Worm (Caenorhabditis elegans): ENCODE data around the gene cogc-2.

DNA sequence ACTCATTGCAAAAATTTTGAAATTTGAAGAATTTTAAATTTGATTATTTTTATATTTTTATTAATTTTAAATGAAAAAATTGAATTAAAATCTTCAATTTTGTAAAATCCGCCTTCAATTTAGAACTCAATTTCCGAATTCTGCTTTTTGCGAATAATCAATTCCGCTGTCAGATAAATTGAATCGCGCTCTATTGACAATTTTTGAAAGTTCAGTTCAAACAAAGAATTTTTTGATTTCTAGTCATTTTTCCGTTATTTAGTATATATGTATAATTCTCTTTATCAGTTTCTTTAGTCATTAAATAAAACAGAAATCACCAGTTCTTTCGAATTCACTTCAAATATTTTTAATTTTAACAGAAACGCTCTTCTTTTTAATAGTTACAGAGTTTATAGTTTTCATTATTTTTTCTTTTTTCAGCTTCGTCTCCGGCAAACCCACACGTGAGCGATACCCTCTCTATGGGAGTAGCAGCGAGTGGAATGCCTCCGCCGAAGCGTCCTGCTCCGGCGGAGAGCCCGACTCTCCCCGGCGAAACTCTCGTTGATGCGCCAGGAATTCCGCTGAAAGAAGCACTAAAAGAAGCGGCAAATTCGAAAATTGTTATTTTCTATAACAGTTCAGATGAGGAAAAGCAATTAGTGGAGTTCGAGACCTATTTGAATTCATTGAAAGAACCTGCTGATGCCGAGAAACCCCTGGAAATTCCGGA lies 26.5 kb downstream of the cogc-2 start:
- TF ChIP-seq unc-130 (GFP tag; optimal IDR thresholded peaks at IDR 0.05) (no peak), mdt-29 (GFP tag; IDR thresholded peaks at IDR 0.05) (no peak), unc-62 (GFP tag; optimal IDR thresholded peaks at IDR 0.05 in 1 of 2) (no peak), unc-62 (tag; optimal IDR thresholded peaks at IDR 0.05) (no peak), F49E8.2 (tag; optimal IDR thresholded peaks at IDR 0.05; ENCODE audit: borderline replicate concordance) (no peak), ceh-82 (tag; optimal IDR thresholded peaks at IDR 0.05) (no peak), dmd-9 (GFP tag; IDR thresholded peaks at IDR 0.05) (no peak), gei-8 (GFP tag; optimal IDR thresholded peaks at IDR 0.05) (no peak), skn-1 (tag; optimal IDR thresholded peaks at IDR 0.05) (no peak), ZK546.5 (tag; optimal IDR thresholded peaks at IDR 0.05) (no peak), rbr-2 (tag; optimal IDR thresholded peaks at IDR 0.05) (no peak), hmg-1.1 (GFP tag; IDR thresholded peaks at IDR 0.05) (no peak), nhr-237 (tag; optimal IDR thresholded peaks at IDR 0.05) (no peak), fos-1 (tag; optimal IDR thresholded peaks at IDR 0.05) (no peak)
